Fruit fly (Drosophila melanogaster) whole organism, pupa: Measurements from ENCODE around the gene CG15212.

Source experiments
- CG10348 ChIP-seq: fragments of 200-800 bp; sonication (Bioruptor generic); IDR thresholded peaks from 2 replicates; pipeline ENCODE4 v1.3.6; 2022; ENCODE audit warnings: missing biosample characterization, missing genetic modification characterization
- CG12605 ChIP-seq: fragments of 200-800 bp; sonication (Bioruptor generic); IDR thresholded peaks from 2 replicates; pipeline ENCODE4 v1.3.6; 2022; ENCODE audit warnings: missing biosample characterization, missing genetic modification characterization
- CG13204 ChIP-seq: fragments of 200-800 bp; sonication (Bioruptor generic); optimal IDR thresholded peaks from 2 replicates; lab custom pipeline; 2018; ENCODE audit warnings: missing biosample characterization, mild to moderate bottlenecking, missing genetic modification characterization, moderate library complexity
- CG14655 ChIP-seq: fragments of 200-800 bp; sonication (Bioruptor generic); optimal IDR thresholded peaks from 3 replicates; lab custom pipeline; 2017; ENCODE audit warnings: mild to moderate bottlenecking, missing biosample characterization, missing genetic modification reagents, missing genetic modification characterization
- CG15710 ChIP-seq: fragments of 200-800 bp; sonication (Bioruptor generic); optimal IDR thresholded peaks from 2 replicates; lab custom pipeline; 2018; ENCODE audit warnings: missing biosample characterization, mild to moderate bottlenecking, missing genetic modification characterization, moderate library complexity
- CG17806 ChIP-seq: fragments of 200-800 bp; sonication (Bioruptor generic); optimal IDR thresholded peaks from 2 replicates; lab custom pipeline; 2018; ENCODE audit warnings: missing biosample characterization, mild to moderate bottlenecking, missing genetic modification characterization, moderate library complexity
- CG32121 ChIP-seq: fragments of 200-800 bp; sonication (Bioruptor generic); IDR thresholded peaks from 2 replicates; pipeline ENCODE4 v1.3.6; 2022; ENCODE audit warnings: missing biosample characterization, missing genetic modification characterization
- CG34367 ChIP-seq: fragments of 200-800 bp; sonication (Bioruptor generic); optimal IDR thresholded peaks from 2 replicates; lab custom pipeline; 2018; ENCODE audit warnings: missing biosample characterization, mild to moderate bottlenecking, missing genetic modification characterization
- CG4496 ChIP-seq: fragments of 200-800 bp; sonication (Bioruptor generic); IDR thresholded peaks from 3 replicates; pipeline ENCODE4 v1.3.6; 2022; ENCODE audit warnings: missing biosample characterization, missing genetic modification characterization
- CG8159 ChIP-seq: fragments of 200-800 bp; sonication (Bioruptor generic); optimal IDR thresholded peaks from 3 replicates; lab custom pipeline; 2018; ENCODE audit warnings: missing biosample characterization, mild to moderate bottlenecking, missing genetic modification characterization, moderate library complexity
- CG8301 ChIP-seq: fragments of 200-800 bp; sonication (Bioruptor generic); optimal IDR thresholded peaks from 2 replicates; lab custom pipeline; 2018; ENCODE audit warnings: missing biosample characterization, mild to moderate bottlenecking, missing genetic modification characterization
- CG9948 ChIP-seq: fragments of 200-800 bp; sonication (Bioruptor generic); optimal IDR thresholded peaks from 2 replicates; lab custom pipeline; 2018; ENCODE audit warnings: missing biosample characterization, mild to moderate bottlenecking, missing genetic modification characterization, moderate library complexity
- D1 ChIP-seq: fragments of 200-800 bp; sonication (Bioruptor generic); optimal IDR thresholded peaks from 2 replicates; lab custom pipeline; 2018; ENCODE audit warnings: missing biosample characterization, mild to moderate bottlenecking, missing genetic modification characterization, moderate library complexity
- EcR ChIP-seq: fragments of 200-800 bp; sonication (Bioruptor generic); optimal IDR thresholded peaks from 3 replicates; lab custom pipeline; 2019; ENCODE audit warnings: missing biosample characterization, missing genetic modification characterization, mild to moderate bottlenecking, moderate library complexity, missing genetic modification reagents
- Ets98B ChIP-seq: fragments of 200-800 bp; sonication (Bioruptor generic); IDR thresholded peaks from 2 replicates; pipeline ENCODE4 v1.3.6; 2022; ENCODE audit warnings: missing biosample characterization, missing genetic modification characterization
- Pif1A ChIP-seq: fragments of 200-800 bp; sonication (Bioruptor generic); optimal IDR thresholded peaks from 3 replicates; lab custom pipeline; 2016; ENCODE audit warnings: missing biosample characterization, missing genetic modification characterization
- Pif1B ChIP-seq: fragments of 200-800 bp; sonication (Bioruptor generic); optimal IDR thresholded peaks from 3 replicates; lab custom pipeline; 2016; ENCODE audit warnings: missing biosample characterization, missing genetic modification characterization
- Snoo ChIP-seq: fragments of 200-800 bp; sonication (Bioruptor generic); optimal IDR thresholded peaks from 3 replicates; lab custom pipeline; 2017; ENCODE audit warnings: missing biosample characterization, mild to moderate bottlenecking, missing genetic modification characterization, inconsistent platforms
- fd96Ca ChIP-seq: fragments of 200-800 bp; sonication (Bioruptor generic); IDR thresholded peaks from 3 replicates; pipeline ENCODE4 v1.3.6; 2022; ENCODE audit warnings: missing biosample characterization, missing genetic modification characterization
- gl ChIP-seq: fragments of 200-800 bp; sonication (Bioruptor generic); optimal IDR thresholded peaks from 2 replicates; lab custom pipeline; 2018; ENCODE audit warnings: missing biosample characterization, mild to moderate bottlenecking, missing genetic modification characterization
- rn ChIP-seq: fragments of 200-800 bp; sonication (Bioruptor generic); IDR thresholded peaks from 2 replicates; pipeline ENCODE4 v1.3.6; 2022; ENCODE audit warnings: missing biosample characterization, missing genetic modification characterization

CG15212 gene

DNA sequence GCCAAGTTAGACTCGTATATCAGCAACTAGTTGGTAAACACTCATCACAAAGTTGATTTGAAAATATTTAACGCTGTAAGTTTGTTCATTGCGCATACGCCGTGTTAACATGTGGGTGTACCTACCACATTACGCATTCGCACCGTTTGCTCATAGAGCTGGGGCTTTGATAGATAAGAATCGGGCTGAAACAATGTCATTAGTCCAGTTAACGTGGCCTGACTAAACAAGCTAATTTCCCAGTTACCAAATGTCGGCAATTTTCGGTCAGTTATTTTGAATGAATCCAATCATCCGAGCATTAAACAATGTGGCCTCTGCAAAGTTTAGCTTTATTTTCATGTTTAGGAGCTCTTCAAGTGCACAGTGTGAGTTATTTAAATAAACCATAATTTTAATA, 2.1 kb upstream of the CG15212 start, which contains the start of gene CG4597:
CG4597 (plus strand) TSS at position 301 of the 400 bp plus-strand sequence.
- TF ChIP-seq rn (GFP tag; lab: Robert Waterston, UW) (no peak), Pif1B (GFP tag; lab: Kevin White, UChicago) (no peak), CG17806 (tag; lab: Kevin White, UChicago) (no peak), CG8301 (tag; lab: Kevin White, UChicago) (no peak), CG14655 (GFP tag; lab: Kevin White, UChicago) (no peak), Snoo (tag; lab: Kevin White, UChicago) (no peak)

DNA sequence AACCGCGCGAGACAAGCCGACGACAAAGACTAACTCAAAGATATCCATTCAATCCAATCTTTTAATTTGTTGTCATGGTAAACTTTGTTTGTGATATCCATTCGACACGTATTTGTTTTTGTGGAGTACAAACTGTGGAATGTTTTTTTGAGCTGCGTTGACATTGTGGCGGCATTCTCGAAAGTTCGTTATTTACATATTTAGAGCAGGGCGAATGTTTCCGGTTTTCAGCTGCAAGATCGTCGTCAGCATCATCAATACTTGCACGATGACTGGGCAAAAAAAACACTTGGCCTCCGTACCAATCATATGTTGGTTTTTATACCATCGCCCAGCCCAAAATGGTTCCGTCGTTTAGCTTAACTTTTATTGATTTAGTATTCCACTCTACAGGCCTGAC, 837 bp upstream of the CG15212 start:
- TF ChIP-seq Pif1B (GFP tag; lab: Kevin White, UChicago) (no peak), CG34367 (tag; lab: Kevin White, UChicago) (no peak), CG9948 (tag; lab: Kevin White, UChicago) (no peak), CG10348 (GFP tag; lab: Robert Waterston, UW) (no peak), Snoo (tag; lab: Kevin White, UChicago) (no peak), D1 (tag; lab: Kevin White, UChicago) (no peak), CG8159 (tag; lab: Kevin White, UChicago) (no peak), Ets98B (no peak), CG12605 (GFP tag; lab: Robert Waterston, UW) (no peak), fd96Ca (GFP tag; lab: Robert Waterston, UW) (no peak), EcR (GFP tag; lab: Kevin White, UChicago) (no peak), CG8301 (tag; lab: Kevin White, UChicago) (no peak), gl (tag; lab: Kevin White, UChicago) (no peak), Pif1A (GFP tag; lab: Kevin White, UChicago) (no peak), CG13204 (GFP tag; lab: Kevin White, UChicago) (no peak), CG4496 (GFP tag; lab: Robert Waterston, UW) (no peak), CG14655 (GFP tag; lab: Kevin White, UChicago) (no peak)

DNA sequence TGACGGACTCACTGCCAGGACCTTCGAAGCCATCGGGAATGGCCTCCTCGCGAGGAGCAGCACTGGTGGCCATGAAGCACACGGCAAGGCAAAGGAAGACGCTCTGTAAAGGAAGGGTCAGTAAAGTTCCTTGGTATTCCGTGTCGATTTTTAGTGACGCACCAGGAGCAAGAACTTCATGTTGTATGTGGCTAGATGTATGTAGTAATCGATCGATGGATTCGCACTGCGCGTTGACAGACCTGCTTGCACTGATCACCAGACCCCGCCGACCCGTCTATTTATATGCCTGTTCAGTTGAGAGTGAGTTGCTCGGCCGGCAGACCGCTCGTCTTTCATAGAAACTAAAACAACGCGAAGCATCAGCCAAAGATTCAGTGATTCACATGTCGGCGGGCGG, 1.6 kb downstream of the CG15212 start, which contains the start of gene CG15213:
CG15213 (minus strand) TSS at position 255 of the 400 bp plus-strand sequence.
- TF ChIP-seq Pif1A (GFP tag; lab: Kevin White, UChicago) = no peak

DNA sequence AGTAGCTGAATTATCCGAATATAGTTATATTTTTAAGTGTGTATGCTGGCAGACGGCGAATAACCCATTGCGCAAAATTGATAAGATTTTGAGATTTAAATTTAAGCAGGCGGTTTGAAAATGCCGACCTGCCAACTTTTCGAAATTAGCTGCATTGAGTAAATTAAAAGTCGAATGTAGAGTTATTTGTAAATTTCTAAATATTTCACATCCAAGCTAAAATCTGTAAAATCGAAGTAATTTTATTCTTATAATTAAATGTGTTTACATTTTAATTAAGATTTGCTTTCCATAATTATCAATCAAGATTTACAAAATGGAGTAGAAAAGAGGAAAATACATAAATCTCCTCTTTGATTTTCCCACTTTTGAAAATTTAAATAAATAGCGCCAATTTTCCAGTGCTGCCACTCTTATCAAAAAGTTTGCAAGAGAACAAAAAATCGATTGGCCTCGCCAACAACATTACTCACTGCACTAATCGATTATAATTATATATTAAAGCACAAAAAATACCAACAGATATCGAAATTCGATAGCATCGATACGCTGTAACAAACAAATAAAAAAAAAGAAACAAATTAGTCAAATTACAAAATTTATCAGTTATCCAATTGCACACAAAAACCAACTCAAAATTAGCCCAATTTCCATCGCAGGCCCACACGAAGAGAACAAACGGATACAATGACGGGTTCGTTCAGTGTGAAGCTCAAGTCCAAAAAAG, 2.5 kb downstream of the CG15212 start, which contains the start of gene Yod1:
Yod1 (plus strand) TSS at position 168 of the 727 bp plus-strand sequence.
- TF ChIP-seq CG34367 (tag; lab: Kevin White, UChicago) (no peak), Ets98B (peak; percentile 19; the same call in 1 of the 2 replicates), CG12605 (GFP tag; lab: Robert Waterston, UW) (0 out of 2 replicates have a peak, but pooled peaks have one; percentile 12), CG32121 (GFP tag; lab: Robert Waterston, UW) (peak; percentile 8; the same call in 1 of the 2 replicates), EcR (GFP tag; lab: Kevin White, UChicago) (peak; percentile 88), CG13204 (GFP tag; lab: Kevin White, UChicago) (no peak), gl (tag; lab: Kevin White, UChicago) (peak; percentile 33), CG14655 (GFP tag; lab: Kevin White, UChicago) (no peak), CG17806 (tag; lab: Kevin White, UChicago) (no peak)

DNA sequence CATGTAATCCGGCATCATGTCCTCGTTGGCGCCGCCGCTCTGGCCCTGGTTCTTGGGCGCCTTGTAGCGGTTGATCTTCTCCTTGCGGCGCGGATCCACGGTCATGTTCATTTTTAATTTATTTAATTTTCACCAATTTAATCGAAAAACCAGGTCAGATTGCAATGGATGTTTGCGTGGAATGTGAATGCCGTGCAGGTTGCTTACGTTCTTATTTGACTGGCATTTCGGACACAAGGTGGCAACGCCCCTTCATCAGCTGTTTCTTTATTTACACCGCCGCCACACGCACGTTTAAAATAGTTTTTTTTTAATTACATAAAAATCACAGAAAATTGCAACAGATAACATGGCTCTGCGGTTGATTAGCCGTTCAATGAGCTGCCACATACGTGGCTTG, 4.8 kb downstream of the CG15212 start, which contains the start of the genes CG10674 and CG4611:
CG10674 (minus strand) TSS at position 170 of the 400 bp plus-strand sequence.
CG4611 (plus strand) TSS at position 254 of the 400 bp plus-strand sequence.
- no peak for TF ChIP-seq CG13204 (GFP tag; lab: Kevin White, UChicago)
- TF ChIP-seq CG17806 (tag; lab: Kevin White, UChicago) = no peak
- TF ChIP-seq CG14655 (GFP tag; lab: Kevin White, UChicago) = no peak
- no peak for TF ChIP-seq CG9948 (tag; lab: Kevin White, UChicago)
- TF ChIP-seq CG34367 (tag; lab: Kevin White, UChicago) = no peak
- no peak for TF ChIP-seq CG12605 (GFP tag; lab: Robert Waterston, UW)

DNA sequence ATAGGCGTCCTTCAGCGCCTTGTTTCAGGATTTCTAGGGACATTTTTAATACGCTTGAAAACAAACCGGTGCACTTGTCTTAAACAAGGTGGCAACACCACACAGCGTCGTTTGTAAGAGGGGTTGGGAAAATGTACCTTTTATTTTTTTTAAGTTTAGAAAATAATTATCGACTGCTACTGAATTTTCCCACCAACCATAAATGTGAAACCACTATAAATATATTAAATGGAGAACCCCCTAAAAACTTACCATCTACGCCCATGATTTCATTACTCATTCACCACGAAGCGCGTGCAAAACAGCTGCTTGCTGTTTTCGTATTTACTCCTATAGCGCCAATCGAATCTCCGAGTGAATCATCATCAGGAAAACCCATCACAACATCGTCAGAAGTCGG, 8.0 kb downstream of the CG15212 start, which contains the start of the genes Tcs5 and CHMP2B:
Tcs5 (minus strand) TSS at position 84 of the 400 bp plus-strand sequence.
CHMP2B (plus strand) TSS at position 308 of the 400 bp plus-strand sequence.
- TF ChIP-seq Ets98B (peak; percentile 100), CG8159 (tag; lab: Kevin White, UChicago) (peak; percentile 100), CG13204 (GFP tag; lab: Kevin White, UChicago) (peak; percentile 98), CG34367 (tag; lab: Kevin White, UChicago) (peak; percentile 100), CG32121 (GFP tag; lab: Robert Waterston, UW) (peak; percentile 100), CG14655 (GFP tag; lab: Kevin White, UChicago) (peak; percentile 100), rn (GFP tag; lab: Robert Waterston, UW) (peak; percentile 100), Snoo (tag; lab: Kevin White, UChicago) (peak; percentile 100), Pif1A (GFP tag; lab: Kevin White, UChicago) (peak; percentile 100), EcR (GFP tag; lab: Kevin White, UChicago) (peak; percentile 71), CG4496 (GFP tag; lab: Robert Waterston, UW) (peak; percentile 100), CG12605 (GFP tag; lab: Robert Waterston, UW) (peak; percentile 100), CG8301 (tag; lab: Kevin White, UChicago) (peak; percentile 100), fd96Ca (GFP tag; lab: Robert Waterston, UW) (peak; percentile 100), CG17806 (tag; lab: Kevin White, UChicago) (peak; percentile 100), gl (tag; lab: Kevin White, UChicago) (peak; percentile 99), Pif1B (GFP tag; lab: Kevin White, UChicago) (peak; percentile 100), CG15710 (tag; lab: Kevin White, UChicago) (peak; percentile 100), CG9948 (tag; lab: Kevin White, UChicago) (peak; percentile 100), CG10348 (GFP tag; lab: Robert Waterston, UW) (peak; percentile 100), D1 (tag; lab: Kevin White, UChicago) (no peak)
